Fruit fly (Drosophila melanogaster): ENCODE data around the gene Ugt36E1.
A peak's percentile ranks its signal among the peaks of the same experiment; 100 is the strongest.

Gene Ugt36E1

dm6 chr2L:18857635-18858059 is 31.1 kb downstream of the Ugt36E1 start (continued):
- peak; percentile 83 for TF ChIP-seq ewg (GFP tag; optimal IDR thresholded peaks at IDR 0.05)
- 0 out of 2 replicates have a peak, but pooled peaks have one; percentile 32 for TF ChIP-seq unc-4 (GFP tag; IDR thresholded peaks at IDR 0.05; ENCODE audit: partially characterized antibody)
- TF ChIP-seq CG10267 (tag; optimal IDR thresholded peaks at IDR 0.05) = peak; percentile 81
- peak; percentile 88 for TF ChIP-seq Dbx (GFP tag; IDR thresholded peaks at IDR 0.05)
- TF ChIP-seq CG2875 (GFP tag; optimal IDR thresholded peaks at IDR 0.05) = peak; percentile 76
- peak; percentile 87 for TF ChIP-seq CG16779 (GFP tag; IDR thresholded peaks at IDR 0.05)
- TF ChIP-seq Bgb (GFP tag; IDR thresholded peaks at IDR 0.05; ENCODE audit: partially characterized antibody) = no peak
- TF ChIP-seq ham (GFP tag; IDR thresholded peaks at IDR 0.05) = 0 out of 2 replicates have a peak, but pooled peaks have one; percentile 41
- peak; percentile 85 for TF ChIP-seq Optix (GFP tag; IDR thresholded peaks at IDR 0.05)
- peak; percentile 93 for TF ChIP-seq CG12391 (tag; optimal IDR thresholded peaks at IDR 0.05)
- TF ChIP-seq fd64A (GFP tag; optimal IDR thresholded peaks at IDR 0.05) = peak; percentile 76
- TF ChIP-seq dysf (GFP tag; IDR thresholded peaks at IDR 0.05) = peak; percentile 90
- peak; percentile 93 for TF ChIP-seq CG34422 (GFP tag; IDR thresholded peaks at IDR 0.05)
- peak; percentile 93 for TF ChIP-seq CG15269 (tag; optimal IDR thresholded peaks at IDR 0.05)
- TF ChIP-seq CG6689 (GFP tag; IDR thresholded peaks at IDR 0.05) = peak; percentile 92
- no peak for TF ChIP-seq CG15479 (GFP tag; optimal IDR thresholded peaks at IDR 0.05)
- no peak for TF ChIP-seq zf30C (GFP tag; optimal IDR thresholded peaks at IDR 0.05)
- TF ChIP-seq gsb-n (tag; optimal IDR thresholded peaks at IDR 0.05) = peak; percentile 86
- TF ChIP-seq CG33557 (GFP tag; optimal IDR thresholded peaks at IDR 0.05) = peak; percentile 78
- peak; percentile 95 for TF ChIP-seq CG2120 (GFP tag; optimal IDR thresholded peaks at IDR 0.05)
- TF ChIP-seq D19B (GFP tag; optimal IDR thresholded peaks at IDR 0.05) = peak; percentile 98
- peak in 1 of 2 experiments; percentile 71 for TF ChIP-seq crp (GFP tag; optimal IDR thresholded peaks at IDR 0.05)
- TF ChIP-seq cas (GFP tag; IDR thresholded peaks at IDR 0.05) = peak; percentile 78
- peak; percentile 90 for TF ChIP-seq CG17328 (GFP tag; IDR thresholded peaks at IDR 0.05)
- TF ChIP-seq Sry-β (GFP tag; optimal IDR thresholded peaks at IDR 0.05) = peak; percentile 67
- peak; percentile 45; the same call in 1 of the 2 replicates for TF ChIP-seq dimm (GFP tag; IDR thresholded peaks at IDR 0.05)
- peak; percentile 88 for TF ChIP-seq CG11695 (GFP tag; IDR thresholded peaks at IDR 0.05)
- TF ChIP-seq CG17612 (GFP tag; IDR thresholded peaks at IDR 0.05) = peak; percentile 72
- TF ChIP-seq NC2β (GFP tag; optimal IDR thresholded peaks at IDR 0.05) = peak; percentile 87
- TF ChIP-seq E2f1 (GFP tag; IDR thresholded peaks at IDR 0.05) = peak; percentile 86
- TF ChIP-seq toy (GFP tag; IDR thresholded peaks at IDR 0.05) = peak; percentile 79
- TF ChIP-seq CG31365 (tag; optimal IDR thresholded peaks at IDR 0.05) = peak; percentile 70
- peak; percentile 91 for TF ChIP-seq CG17385 (GFP tag; optimal IDR thresholded peaks at IDR 0.05)
- no peak for TF ChIP-seq Hr78 (GFP tag; optimal IDR thresholded peaks at IDR 0.05)
- peak; percentile 78 for TF ChIP-seq CG2202 (tag; optimal IDR thresholded peaks at IDR 0.05)
- no peak for TF ChIP-seq amos (GFP tag; IDR thresholded peaks at IDR 0.05; ENCODE audit: partially characterized antibody)
- peak; percentile 85 for TF ChIP-seq CHES-1-like (GFP tag; optimal IDR thresholded peaks at IDR 0.05)
- peak; percentile 90 for TF ChIP-seq CG1233 (GFP tag; optimal IDR thresholded peaks at IDR 0.05)
- TF ChIP-seq mirr (GFP tag; optimal IDR thresholded peaks at IDR 0.05) = peak; percentile 81
- peak; percentile 90 for TF ChIP-seq sob (GFP tag; IDR thresholded peaks at IDR 0.05)
- TF ChIP-seq CG7963 (GFP tag; IDR thresholded peaks at IDR 0.05; ENCODE audit: partially characterized antibody) = no peak
